Fruit fly (Drosophila melanogaster): ENCODE results near the gene CG4577.

DNA sequence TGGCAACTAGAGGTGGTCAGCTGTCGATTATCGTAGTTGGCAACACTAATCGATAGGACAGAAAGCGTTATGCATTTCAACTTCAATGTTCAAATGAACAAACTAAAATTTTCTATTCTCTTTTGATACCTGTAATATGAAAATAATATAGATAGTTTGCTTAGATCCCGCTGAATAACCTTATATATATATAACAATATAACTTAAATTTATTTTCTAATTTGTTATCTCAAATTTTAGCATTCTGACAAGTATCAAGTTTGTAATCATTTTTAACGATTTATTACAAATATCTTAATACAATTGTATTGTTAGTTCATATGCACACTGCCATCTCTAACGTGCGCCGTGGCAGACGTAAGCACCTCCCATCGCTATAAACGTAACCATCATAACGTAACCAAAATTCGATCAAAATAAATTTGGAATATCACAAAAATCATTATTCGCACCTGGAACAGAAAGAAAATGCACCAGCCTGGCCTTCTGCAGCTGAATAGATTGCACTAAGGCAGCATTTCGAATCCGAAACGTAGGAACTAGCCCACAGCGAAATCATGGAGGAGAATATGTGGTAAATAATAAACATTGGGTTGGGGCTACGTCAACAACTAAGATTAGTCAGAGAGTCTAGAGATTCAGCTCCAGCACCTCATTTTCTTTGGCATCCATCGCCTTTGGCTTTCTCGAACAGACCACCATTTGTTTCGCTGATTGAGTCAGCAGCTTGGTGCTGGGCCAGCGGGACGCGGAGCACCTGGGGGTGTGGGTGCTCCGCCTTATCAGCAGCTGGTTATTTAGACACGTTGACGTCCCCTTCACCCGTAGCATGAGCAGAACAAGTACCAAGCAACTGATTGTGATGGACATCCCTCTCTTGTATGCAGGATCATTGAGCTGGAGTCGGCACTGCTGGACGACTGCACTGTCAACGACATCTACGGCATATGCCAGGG, 5.3 kb upstream of the CG4577 start, which contains the start of the genes Pino and TBC1D23:
- TF ChIP-seq CG8478 (optimal IDR thresholded peaks at IDR 0.05) (no peak), CTCF (optimal IDR thresholded peaks at IDR 0.05) (no peak)
